Worm (Caenorhabditis elegans) whole organism, L1 larva: ENCODE measurements around the gene rps-3.

Experiments
- aly-2 ChIP-seq: fragments of 150-350 bp; optimal IDR thresholded peaks from 2 replicates; lab custom pipeline; 2014; ENCODE audit warnings: missing biosample characterization, missing genetic modification characterization
- ama-1 ChIP-seq: fragments of 150-350 bp; optimal IDR thresholded peaks from 2 replicates; lab custom pipeline; 2014
- ceh-90 ChIP-seq: sonication (generic microtip); optimal IDR thresholded peaks from 2 replicates; lab custom pipeline; 2016; ENCODE audit warnings: missing genetic modification characterization, missing compliant biosample characterization
- ces-1 ChIP-seq: fragments of 150-350 bp; optimal IDR thresholded peaks from 2 replicates; lab custom pipeline; 2014; ENCODE audit warnings: missing biosample characterization, missing genetic modification reagents, missing genetic modification characterization
- lin-14 ChIP-seq: fragments of 200-800 bp; sonication (Bioruptor generic); optimal IDR thresholded peaks from 2 replicates; lab custom pipeline; 2018; ENCODE audit warnings: mild to moderate bottlenecking, missing genetic modification characterization, moderate library complexity, missing compliant biosample characterization
- mep-1 ChIP-seq: fragments of 150-350 bp; optimal IDR thresholded peaks from 2 replicates; lab custom pipeline; 2014; ENCODE audit warnings: missing biosample characterization, missing genetic modification characterization
- nhr-237 ChIP-seq: fragments of 150-350 bp; optimal IDR thresholded peaks from 2 replicates; lab custom pipeline; 2014; ENCODE audit warnings: missing biosample characterization, missing genetic modification characterization
- snpc-4 ChIP-seq: fragments of 150-350 bp; optimal IDR thresholded peaks from 2 replicates; lab custom pipeline; 2014; ENCODE audit warnings: missing biosample characterization, missing genetic modification characterization
- snu-23 ChIP-seq: sonication (generic microtip); optimal IDR thresholded peaks from 2 replicates; lab custom pipeline; 2016; ENCODE audit warnings: missing genetic modification characterization, missing compliant biosample characterization
- unc-62 ChIP-seq: fragments of 150-350 bp; optimal IDR thresholded peaks from 2 replicates; lab custom pipeline; 2014; ENCODE audit warnings: missing biosample characterization, missing genetic modification reagents, missing genetic modification characterization

DNA sequence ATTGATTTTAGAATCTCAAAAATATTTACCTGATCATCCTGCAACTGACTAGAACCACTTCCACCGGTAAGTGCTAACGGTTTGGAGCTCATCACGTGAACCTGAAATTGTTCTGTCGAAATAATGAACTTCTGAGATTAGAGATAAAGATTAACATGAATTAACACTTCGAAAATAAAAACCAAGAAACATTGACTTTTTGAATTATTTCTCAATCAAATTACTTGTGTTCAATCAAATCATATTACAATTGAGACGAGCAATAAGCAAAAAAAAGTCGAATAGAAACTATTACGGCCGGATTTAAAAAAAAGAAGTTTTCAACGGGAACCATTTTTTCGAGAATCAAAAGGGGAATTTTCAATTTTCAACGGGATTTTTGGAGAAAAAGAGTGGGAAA, 39.1 kb downstream of the rps-3 start, which contains the start of gene bcas-2:
- TF ChIP-seq unc-62 (GFP tag; lab: Kevin White, UChicago) = no peak
- TF ChIP-seq aly-2 = no peak
- no peak for TF ChIP-seq snu-23 (GFP tag; lab: Kevin White, UChicago)
- TF ChIP-seq ces-1 (GFP tag; lab: Kevin White, UChicago) = no peak
- no peak for TF ChIP-seq lin-14 (GFP tag; lab: Kevin White, UChicago)
- no peak for TF ChIP-seq ceh-90
- TF ChIP-seq ama-1 (lab: Kevin White, UChicago) = no peak
- no peak for TF ChIP-seq mep-1 (tag; lab: Kevin White, UChicago)
- TF ChIP-seq nhr-237 (tag; lab: Kevin White, UChicago) = no peak
- TF ChIP-seq snpc-4 (tag; lab: Kevin White, UChicago) = no peak
